Fruit fly (Drosophila melanogaster) whole organism, embryonic: ENCODE measurements around the gene Mul1.
A peak's percentile ranks its signal among the peaks of the same experiment; 100 is the strongest.

Experiments
- ATbp ChIP-seq: fragments of 200-800 bp; sonication (Bioruptor generic); optimal IDR thresholded peaks from 2 replicates; lab custom pipeline; 2017; ENCODE audit warnings: missing biosample characterization, mild to moderate bottlenecking, missing genetic modification characterization, missing genetic modification reagents
- Awh ChIP-seq: fragments of 200-800 bp; sonication (Bioruptor generic); IDR thresholded peaks from 2 replicates; pipeline ENCODE4, ENCODE4 v1.3.6; 2022; ENCODE audit warnings: missing biosample characterization, missing genetic modification characterization
- Blimp-1 ChIP-seq: fragments of 200-800 bp; sonication (Bioruptor generic); optimal IDR thresholded peaks from 3 replicates; lab custom pipeline; 2018; ENCODE audit warnings: missing biosample characterization, missing genetic modification characterization, mild to moderate bottlenecking, moderate library complexity, missing genetic modification reagents
- Bteb2 ChIP-seq: fragments of 200-800 bp; sonication (Bioruptor generic); optimal IDR thresholded peaks from 2 replicates; lab custom pipeline; 2016; ENCODE audit warnings: missing biosample characterization, missing genetic modification characterization
- CG10366 ChIP-seq: fragments of 200-800 bp; sonication (Bioruptor generic); IDR thresholded peaks from 2 replicates; pipeline ENCODE4 v1.3.6; 2022; ENCODE audit warnings: missing biosample characterization, missing genetic modification characterization
- CG12391 ChIP-seq: fragments of 200-800 bp; sonication (Bioruptor generic); optimal IDR thresholded peaks from 3 replicates; lab custom pipeline; 2018; ENCODE audit warnings: missing biosample characterization, mild to moderate bottlenecking, missing genetic modification characterization, moderate library complexity
- CG12659 ChIP-seq: fragments of 200-800 bp; sonication (Bioruptor generic); optimal IDR thresholded peaks from 3 replicates; lab custom pipeline; 2017; ENCODE audit warnings: mild to moderate bottlenecking, missing biosample characterization, missing genetic modification reagents, missing genetic modification characterization
- CG14014 ChIP-seq: fragments of 200-800 bp; sonication (Bioruptor generic); IDR thresholded peaks from 2 replicates; pipeline ENCODE4 v1.3.6; 2022; ENCODE audit warnings: missing biosample characterization, missing genetic modification characterization
- CG15479 ChIP-seq: fragments of 200-800 bp; sonication (Bioruptor generic); optimal IDR thresholded peaks from 3 replicates; lab custom pipeline; 2019; ENCODE audit warnings: missing biosample characterization, mild to moderate bottlenecking, missing genetic modification characterization, moderate library complexity
- CG1602 ChIP-seq: fragments of 200-800 bp; sonication (Bioruptor generic); optimal IDR thresholded peaks from 3 replicates; lab custom pipeline; 2016; ENCODE audit warnings: missing biosample characterization, missing genetic modification characterization
- CG17186 ChIP-seq: fragments of 200-800 bp; sonication (Bioruptor generic); optimal IDR thresholded peaks from 3 replicates; lab custom pipeline; 2017; ENCODE audit warnings: missing biosample characterization, missing genetic modification reagents, missing genetic modification characterization
- CG1832 ChIP-seq: fragments of 200-800 bp; sonication (Bioruptor generic); optimal IDR thresholded peaks from 2 replicates; lab custom pipeline; 2017; ENCODE audit warnings: missing biosample characterization, mild to moderate bottlenecking, missing genetic modification characterization, inconsistent platforms
- CG2120 ChIP-seq: fragments of 200-800 bp; sonication (Bioruptor generic); optimal IDR thresholded peaks from 3 replicates; lab custom pipeline; 2016; ENCODE audit warnings: missing biosample characterization, missing genetic modification characterization
- CG2875 ChIP-seq: fragments of 200-800 bp; sonication (Bioruptor generic); optimal IDR thresholded peaks from 2 replicates; lab custom pipeline; 2017; ENCODE audit warnings: missing biosample characterization, mild to moderate bottlenecking, missing genetic modification characterization, missing genetic modification reagents
- CG42726 ChIP-seq: fragments of 200-800 bp; sonication (Bioruptor generic); IDR thresholded peaks from 2 replicates; pipeline ENCODE4 v1.3.6; 2022; ENCODE audit warnings: missing biosample characterization, missing genetic modification characterization; ENCODE audit not compliant: partially characterized antibody
- CG4730 ChIP-seq: fragments of 200-800 bp; sonication (Bioruptor generic); IDR thresholded peaks from 2 replicates; pipeline ENCODE4 v1.3.6; 2022; ENCODE audit warnings: missing biosample characterization, missing genetic modification characterization
- CG6813 ChIP-seq: fragments of 200-800 bp; sonication (Bioruptor generic); optimal IDR thresholded peaks from 2 replicates; lab custom pipeline; 2017; ENCODE audit warnings: missing biosample characterization, missing genetic modification characterization, mild to moderate bottlenecking, moderate library complexity, missing genetic modification reagents
- CG8281 ChIP-seq: fragments of 200-800 bp; sonication (Bioruptor generic); optimal IDR thresholded peaks from 2 replicates; lab custom pipeline; 2018; ENCODE audit warnings: missing biosample characterization, mild to moderate bottlenecking, missing genetic modification characterization, moderate library complexity
- CG9609 ChIP-seq: fragments of 200-800 bp; sonication (Bioruptor generic); optimal IDR thresholded peaks from 3 replicates; lab custom pipeline; 2016; ENCODE audit warnings: missing biosample characterization, missing genetic modification characterization
- CkIIα-i1 ChIP-seq: fragments of 200-800 bp; sonication (Bioruptor generic); IDR thresholded peaks from 2 replicates; pipeline ENCODE4 v1.3.6; 2022; ENCODE audit warnings: missing biosample characterization, missing genetic modification characterization
- Dad ChIP-seq: fragments of 200-800 bp; sonication (Bioruptor generic); optimal IDR thresholded peaks from 3 replicates; lab custom pipeline; 2016; ENCODE audit warnings: missing biosample characterization, missing genetic modification characterization
- Dbx ChIP-seq: fragments of 200-800 bp; sonication (Bioruptor generic); IDR thresholded peaks from 3 replicates; pipeline ENCODE4 v1.3.6; 2022; ENCODE audit warnings: missing biosample characterization, missing genetic modification characterization
- E2f1 ChIP-seq: fragments of 200-800 bp; sonication (Bioruptor generic); IDR thresholded peaks from 2 replicates; pipeline ENCODE4 v1.3.6; 2022; ENCODE audit warnings: missing biosample characterization, missing genetic modification characterization
- E2f2 ChIP-seq: fragments of 200-800 bp; sonication (Bioruptor generic); IDR thresholded peaks from 2 replicates; pipeline ENCODE4 v1.3.6; 2022; ENCODE audit warnings: missing biosample characterization, missing genetic modification characterization
- Hand ChIP-seq: fragments of 200-800 bp; sonication (Bioruptor generic); optimal IDR thresholded peaks from 2 replicates; lab custom pipeline; 2017; ENCODE audit warnings: mild to moderate bottlenecking, missing biosample characterization, missing genetic modification reagents, missing genetic modification characterization
- HmgZ ChIP-seq: fragments of 200-800 bp; sonication (Bioruptor generic); optimal IDR thresholded peaks from 2 replicates; lab custom pipeline; 2018; ENCODE audit warnings: missing biosample characterization, mild to moderate bottlenecking, missing genetic modification characterization
- Jarid2 ChIP-seq: fragments of 200-800 bp; sonication (Bioruptor generic); optimal IDR thresholded peaks from 3 replicates; lab custom pipeline; 2017; ENCODE audit warnings: mild to moderate bottlenecking, missing biosample characterization, missing genetic modification reagents, missing genetic modification characterization
- Max ChIP-seq: fragments of 200-800 bp; sonication (Bioruptor generic); optimal IDR thresholded peaks from 2 replicates; lab custom pipeline; 2016; ENCODE audit warnings: missing biosample characterization, mild to moderate bottlenecking, missing genetic modification characterization
- Med ChIP-seq: fragments of 200-800 bp; sonication (Bioruptor generic); peaks from one replicate; lab custom pipeline; 2016; ENCODE audit warnings: missing biosample characterization, missing genetic modification characterization, mild to moderate bottlenecking, inconsistent platforms, moderate library complexity
- Pdp1 ChIP-seq, 2 experiments: fragments of 200-800 bp; sonication (Bioruptor generic); optimal IDR thresholded peaks; 3 replicates each; lab custom pipeline; 2016; ENCODE audit warnings: missing biosample characterization in 2 of 2, missing genetic modification characterization in 2 of 2, mild to moderate bottlenecking in 1 of 2, moderate library complexity in 1 of 2
- Rfx ChIP-seq: fragments of 200-800 bp; sonication (Bioruptor generic); IDR thresholded peaks from 2 replicates; pipeline ENCODE4 v1.3.6; 2022; ENCODE audit warnings: missing biosample characterization, missing genetic modification characterization
- Sry-δ ChIP-seq: fragments of 200-800 bp; sonication (Bioruptor generic); optimal IDR thresholded peaks from 2 replicates; lab custom pipeline; 2016; ENCODE audit warnings: missing biosample characterization, missing genetic modification characterization
- ac ChIP-seq: fragments of 200-800 bp; sonication (Bioruptor generic); optimal IDR thresholded peaks from 3 replicates; lab custom pipeline; 2017; ENCODE audit warnings: missing biosample characterization, mild to moderate bottlenecking, missing genetic modification characterization
- ash1 ChIP-seq: fragments of 200-800 bp; sonication (Bioruptor generic); optimal IDR thresholded peaks from 2 replicates; lab custom pipeline; 2018; ENCODE audit warnings: missing biosample characterization, mild to moderate bottlenecking, missing genetic modification characterization
- bigmax ChIP-seq: fragments of 200-800 bp; sonication (Bioruptor generic); optimal IDR thresholded peaks from 2 replicates; lab custom pipeline; 2018; ENCODE audit warnings: missing biosample characterization, mild to moderate bottlenecking, missing genetic modification characterization
- cg ChIP-seq: fragments of 200-800 bp; sonication (Bioruptor generic); optimal IDR thresholded peaks from 3 replicates; lab custom pipeline; 2019; ENCODE audit warnings: missing biosample characterization, mild to moderate bottlenecking, missing genetic modification characterization, moderate library complexity
- chn ChIP-seq: fragments of 200-800 bp; sonication (Bioruptor generic); optimal IDR thresholded peaks from 2 replicates; lab custom pipeline; 2016; ENCODE audit warnings: missing biosample characterization, missing genetic modification characterization
- ci ChIP-seq: fragments of 200-800 bp; sonication (Bioruptor generic); IDR thresholded peaks from 3 replicates; pipeline ENCODE4 v1.3.6; 2022; ENCODE audit warnings: missing biosample characterization, missing genetic modification characterization
- eve ChIP-seq, 2 experiments: fragments of >200 bp; optimal IDR thresholded peaks; 2 replicates each; lab custom pipeline; 2017; ENCODE audit warnings: missing biosample characterization in 2 of 2, missing genetic modification characterization in 2 of 2
- ewg ChIP-seq: fragments of 200-800 bp; sonication (Bioruptor generic); optimal IDR thresholded peaks from 3 replicates; lab custom pipeline; 2017; ENCODE audit warnings: mild to moderate bottlenecking, missing biosample characterization, missing genetic modification reagents, missing genetic modification characterization
- eyg ChIP-seq: fragments of 200-800 bp; sonication (Bioruptor generic); optimal IDR thresholded peaks from 3 replicates; lab custom pipeline; 2016; ENCODE audit warnings: missing biosample characterization, missing genetic modification characterization
- ham ChIP-seq: fragments of 200-800 bp; sonication (Bioruptor generic); IDR thresholded peaks from 2 replicates; pipeline ENCODE4 v1.3.6; 2022; ENCODE audit warnings: missing biosample characterization, missing genetic modification characterization
- ken ChIP-seq: fragments of 200-800 bp; sonication (Bioruptor generic); IDR thresholded peaks from 3 replicates; pipeline ENCODE4 v1.3.6; 2022; ENCODE audit warnings: missing biosample characterization, missing genetic modification characterization
- otp ChIP-seq: fragments of 200-800 bp; sonication (Bioruptor generic); IDR thresholded peaks from 3 replicates; pipeline ENCODE4, ENCODE4 v1.3.6; 2022; ENCODE audit warnings: missing biosample characterization, missing genetic modification characterization
- pan ChIP-seq, 4 experiments: fragments of >200 bp in 3 of 4; fragments of 200-800 bp in 1 of 4; sonication (Bioruptor generic) in 1 of 4; optimal IDR thresholded peaks in 3 of 4; IDR thresholded peaks in 1 of 4; 2 replicates each; pipeline versions ENCODE4 v1.3.6 to Lab custom; 2017 to 2022; ENCODE audit warnings: missing biosample characterization in 2 of 4, missing genetic modification characterization in 2 of 4, mixed read lengths in 1 of 4
- so ChIP-seq: fragments of 200-800 bp; sonication (Bioruptor generic); IDR thresholded peaks from 3 replicates; pipeline ENCODE4 v1.3.6; 2022; ENCODE audit warnings: missing biosample characterization, missing genetic modification characterization
- twi ChIP-seq: fragments of 200-800 bp; optimal IDR thresholded peaks from 2 replicates; lab custom pipeline; 2019; ENCODE audit warnings: missing biosample characterization, mild to moderate bottlenecking, missing genetic modification characterization, moderate library complexity
- zfh2 ChIP-seq: fragments of 200-800 bp; sonication (Bioruptor generic); optimal IDR thresholded peaks from 2 replicates; lab custom pipeline; 2016; ENCODE audit warnings: missing biosample characterization, missing genetic modification characterization

Gene Mul1

dm6 chr3L:4025738-4026505, 4.7 kb downstream of the Mul1 start, which contains the start of gene CG11594 (continued):
- TF ChIP-seq bigmax (no peak), pan (optimal IDR thresholded peaks at IDR 0.05; lab: Kevin White, UChicago) (no peak), pan (GFP tag; optimal IDR thresholded peaks at IDR 0.05 in 1 of 2, IDR thresholded peaks at IDR 0.05 in 1 of 2) (peak in 1 of 2 experiments; percentile 34), ATbp (GFP tag; lab: Kevin White, UChicago) (peak; percentile 41), Pdp1 (GFP tag; optimal IDR thresholded peaks at IDR 0.05; lab: Kevin White, UChicago) (peak in 1 of 2 experiments; percentile 27), HmgZ (tag; lab: Kevin White, UChicago) (peak; percentile 21), Bteb2 (GFP tag; lab: Kevin White, UChicago) (peak; percentile 8), Max (GFP tag; lab: Kevin White, UChicago) (no peak), CG15479 (GFP tag; lab: Kevin White, UChicago) (no peak), CG42726 (GFP tag; lab: Robert Waterston, UW) (no peak), Sry-δ (GFP tag; lab: Kevin White, UChicago) (no peak), ham (GFP tag; lab: Robert Waterston, UW) (no peak), Dbx (GFP tag; lab: Robert Waterston, UW) (peak; percentile 36; the same call in 1 of the 3 replicates), CG12391 (no peak), cg (no peak), CG4730 (GFP tag; lab: Robert Waterston, UW) (no peak), ash1 (GFP tag; lab: Kevin White, UChicago) (no peak), CG9609 (GFP tag; lab: Kevin White, UChicago) (no peak), E2f1 (no peak), chn (GFP tag; lab: Kevin White, UChicago) (no peak), ken (GFP tag; lab: Robert Waterston, UW) (0 out of 3 replicates have a peak, but pooled peaks have one; percentile 27), Jarid2 (GFP tag; lab: Kevin White, UChicago) (peak; percentile 21), zfh2 (no peak), CG10366 (GFP tag; lab: Robert Waterston, UW) (peak; percentile 15; the same call in 1 of the 2 replicates), Hand (GFP tag; lab: Kevin White, UChicago) (no peak), eyg (GFP tag; lab: Kevin White, UChicago) (peak; percentile 25), CG12659 (GFP tag; lab: Kevin White, UChicago) (peak; percentile 32), Awh (GFP tag; lab: Robert Waterston, UW) (peak; percentile 40; the same call in 1 of the 2 replicates), CG6813 (GFP tag; lab: Kevin White, UChicago) (peak; percentile 48), so (no peak), CkIIα-i1 (GFP tag; lab: Robert Waterston, UW) (no peak), CG2120 (peak; percentile 26), CG17186 (GFP tag; lab: Kevin White, UChicago) (no peak), CG14014 (GFP tag; lab: Robert Waterston, UW) (peak; percentile 67; the same call in 1 of the 2 replicates), Blimp-1 (GFP tag; lab: Kevin White, UChicago) (no peak), otp (GFP tag; lab: Robert Waterston, UW) (no peak), twi (tag; lab: Kevin White, UChicago) (no peak), ci (peak; percentile 9; the same call in 1 of the 3 replicates), E2f2 (GFP tag; lab: Robert Waterston, UW) (no peak), Med (no peak), CG1602 (GFP tag; lab: Kevin White, UChicago) (no peak), CG8281 (tag; lab: Kevin White, UChicago) (peak; percentile 19), CG1832 (GFP tag; lab: Kevin White, UChicago) (no peak), CG2875 (GFP tag; lab: Kevin White, UChicago) (no peak), eve (GFP tag; optimal IDR thresholded peaks at IDR 0.05; lab: Kevin White, UChicago) (no peak), ac (GFP tag; lab: Kevin White, UChicago) (no peak), Rfx (GFP tag; lab: Robert Waterston, UW) (peak; percentile 58), ewg (GFP tag; lab: Kevin White, UChicago) (no peak), Dad (GFP tag; lab: Kevin White, UChicago) (no peak)
